Worm (Caenorhabditis elegans) whole organism, early embryonic: ENCODE data around the gene R05D8.11.

Experiments used
- B0310.2 ChIP-seq: sonication (generic microtip); optimal IDR thresholded peaks from 2 replicates; lab custom pipeline; 2016; ENCODE audit warnings: mild to moderate bottlenecking, missing genetic modification characterization, missing compliant biosample characterization
- aly-1 ChIP-seq: sonication (generic microtip); optimal IDR thresholded peaks from 2 replicates; lab custom pipeline; 2016; ENCODE audit warnings: missing genetic modification characterization, missing compliant biosample characterization
- ama-1 ChIP-seq: fragments of 150-350 bp; optimal IDR thresholded peaks from 2 replicates; lab custom pipeline; 2014
- ceh-13 ChIP-seq: fragments of 200-800 bp; sonication (Bioruptor generic); optimal IDR thresholded peaks from 2 replicates; lab custom pipeline; 2018; ENCODE audit warnings: mild to moderate bottlenecking, missing genetic modification characterization, missing compliant biosample characterization
- hnd-1 ChIP-seq: sonication (generic microtip); optimal IDR thresholded peaks from 2 replicates; lab custom pipeline; 2016; ENCODE audit warnings: missing genetic modification characterization, missing compliant biosample characterization
- sea-1 ChIP-seq: fragments of 200-800 bp; sonication (Bioruptor generic); conservative IDR thresholded peaks from 2 replicates; pipeline ENCODE4 v1.3.6; 2022; ENCODE audit warnings: missing genetic modification characterization, missing compliant biosample characterization
- tbx-37 ChIP-seq: fragments of 200-800 bp; sonication (Bioruptor generic); conservative IDR thresholded peaks from 2 replicates; pipeline ENCODE4 v1.3.6; 2022; ENCODE audit warnings: missing genetic modification reagents, missing genetic modification characterization, missing compliant biosample characterization

DNA sequence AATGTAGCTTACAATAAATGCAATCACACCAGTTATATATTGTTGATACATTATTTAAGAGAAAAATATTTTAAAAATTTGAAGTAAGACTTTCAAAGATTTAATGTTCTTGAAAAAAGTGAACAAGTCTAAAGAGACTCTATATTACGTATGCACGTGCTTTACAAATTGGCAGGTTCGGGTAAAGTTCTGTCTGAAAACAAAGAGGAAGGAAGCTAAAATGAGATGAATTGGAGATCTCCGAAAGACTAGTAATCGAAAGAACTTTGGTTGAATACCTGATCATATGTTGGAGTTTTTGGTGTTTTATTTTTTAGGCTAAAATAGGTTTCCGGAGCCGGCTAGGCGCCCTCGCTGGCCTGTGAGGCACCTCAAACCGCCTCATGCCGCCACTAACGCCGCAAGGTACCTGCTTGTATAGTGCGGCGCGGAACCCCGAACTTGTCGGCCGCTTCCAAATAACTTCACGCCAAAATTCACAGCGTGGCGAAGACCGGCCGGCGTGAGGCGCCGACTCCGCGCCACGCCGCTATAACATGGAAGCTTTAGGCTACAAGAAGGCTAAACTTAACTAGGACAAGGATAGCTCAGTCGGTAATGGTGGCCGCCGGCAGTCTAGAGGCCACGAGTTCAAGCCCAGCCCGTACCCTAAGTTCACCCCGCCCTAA, 23.3 kb downstream of the R05D8.11 start, which contains the start of gene srx-28:
- TF ChIP-seq tbx-37 (GFP tag; lab: Robert Waterston, UW) (no peak), ama-1 (lab: Kevin White, UChicago) (no peak), B0310.2 (no peak), sea-1 (GFP tag; lab: Robert Waterston, UW) (no peak), hnd-1 (tag; lab: Kevin White, UChicago) (no peak), ceh-13 (GFP tag; lab: Kevin White, UChicago) (no peak), aly-1 (tag; lab: Kevin White, UChicago) (no peak)
